Fruit fly (Drosophila melanogaster) whole organism, pupa: ENCODE results near the gene Sfp24Ba.

Experiments
- CG10348 ChIP-seq: fragments of 200-800 bp; sonication (Bioruptor generic); IDR thresholded peaks from 2 replicates; pipeline ENCODE4 v1.3.6; 2022; ENCODE audit warnings: missing biosample characterization, missing genetic modification characterization
- CG12605 ChIP-seq: fragments of 200-800 bp; sonication (Bioruptor generic); IDR thresholded peaks from 2 replicates; pipeline ENCODE4 v1.3.6; 2022; ENCODE audit warnings: missing biosample characterization, missing genetic modification characterization
- CG13204 ChIP-seq: fragments of 200-800 bp; sonication (Bioruptor generic); optimal IDR thresholded peaks from 2 replicates; lab custom pipeline; 2018; ENCODE audit warnings: missing biosample characterization, mild to moderate bottlenecking, missing genetic modification characterization, moderate library complexity
- CG14655 ChIP-seq: fragments of 200-800 bp; sonication (Bioruptor generic); optimal IDR thresholded peaks from 3 replicates; lab custom pipeline; 2017; ENCODE audit warnings: mild to moderate bottlenecking, missing biosample characterization, missing genetic modification reagents, missing genetic modification characterization
- CG15710 ChIP-seq: fragments of 200-800 bp; sonication (Bioruptor generic); optimal IDR thresholded peaks from 2 replicates; lab custom pipeline; 2018; ENCODE audit warnings: missing biosample characterization, mild to moderate bottlenecking, missing genetic modification characterization, moderate library complexity
- CG17806 ChIP-seq: fragments of 200-800 bp; sonication (Bioruptor generic); optimal IDR thresholded peaks from 2 replicates; lab custom pipeline; 2018; ENCODE audit warnings: missing biosample characterization, mild to moderate bottlenecking, missing genetic modification characterization, moderate library complexity
- CG32121 ChIP-seq: fragments of 200-800 bp; sonication (Bioruptor generic); IDR thresholded peaks from 2 replicates; pipeline ENCODE4 v1.3.6; 2022; ENCODE audit warnings: missing biosample characterization, missing genetic modification characterization
- CG34367 ChIP-seq: fragments of 200-800 bp; sonication (Bioruptor generic); optimal IDR thresholded peaks from 2 replicates; lab custom pipeline; 2018; ENCODE audit warnings: missing biosample characterization, mild to moderate bottlenecking, missing genetic modification characterization
- CG4496 ChIP-seq: fragments of 200-800 bp; sonication (Bioruptor generic); IDR thresholded peaks from 3 replicates; pipeline ENCODE4 v1.3.6; 2022; ENCODE audit warnings: missing biosample characterization, missing genetic modification characterization
- CG8159 ChIP-seq: fragments of 200-800 bp; sonication (Bioruptor generic); optimal IDR thresholded peaks from 3 replicates; lab custom pipeline; 2018; ENCODE audit warnings: missing biosample characterization, mild to moderate bottlenecking, missing genetic modification characterization, moderate library complexity
- CG8301 ChIP-seq: fragments of 200-800 bp; sonication (Bioruptor generic); optimal IDR thresholded peaks from 2 replicates; lab custom pipeline; 2018; ENCODE audit warnings: missing biosample characterization, mild to moderate bottlenecking, missing genetic modification characterization
- CG9948 ChIP-seq: fragments of 200-800 bp; sonication (Bioruptor generic); optimal IDR thresholded peaks from 2 replicates; lab custom pipeline; 2018; ENCODE audit warnings: missing biosample characterization, mild to moderate bottlenecking, missing genetic modification characterization, moderate library complexity
- D1 ChIP-seq: fragments of 200-800 bp; sonication (Bioruptor generic); optimal IDR thresholded peaks from 2 replicates; lab custom pipeline; 2018; ENCODE audit warnings: missing biosample characterization, mild to moderate bottlenecking, missing genetic modification characterization, moderate library complexity
- EcR ChIP-seq: fragments of 200-800 bp; sonication (Bioruptor generic); optimal IDR thresholded peaks from 3 replicates; lab custom pipeline; 2019; ENCODE audit warnings: missing biosample characterization, missing genetic modification characterization, mild to moderate bottlenecking, moderate library complexity, missing genetic modification reagents
- Ets98B ChIP-seq: fragments of 200-800 bp; sonication (Bioruptor generic); IDR thresholded peaks from 2 replicates; pipeline ENCODE4 v1.3.6; 2022; ENCODE audit warnings: missing biosample characterization, missing genetic modification characterization
- Pif1A ChIP-seq: fragments of 200-800 bp; sonication (Bioruptor generic); optimal IDR thresholded peaks from 3 replicates; lab custom pipeline; 2016; ENCODE audit warnings: missing biosample characterization, missing genetic modification characterization
- Pif1B ChIP-seq: fragments of 200-800 bp; sonication (Bioruptor generic); optimal IDR thresholded peaks from 3 replicates; lab custom pipeline; 2016; ENCODE audit warnings: missing biosample characterization, missing genetic modification characterization
- Snoo ChIP-seq: fragments of 200-800 bp; sonication (Bioruptor generic); optimal IDR thresholded peaks from 3 replicates; lab custom pipeline; 2017; ENCODE audit warnings: missing biosample characterization, mild to moderate bottlenecking, missing genetic modification characterization, inconsistent platforms
- fd96Ca ChIP-seq: fragments of 200-800 bp; sonication (Bioruptor generic); IDR thresholded peaks from 3 replicates; pipeline ENCODE4 v1.3.6; 2022; ENCODE audit warnings: missing biosample characterization, missing genetic modification characterization
- gl ChIP-seq: fragments of 200-800 bp; sonication (Bioruptor generic); optimal IDR thresholded peaks from 2 replicates; lab custom pipeline; 2018; ENCODE audit warnings: missing biosample characterization, mild to moderate bottlenecking, missing genetic modification characterization
- rn ChIP-seq: fragments of 200-800 bp; sonication (Bioruptor generic); IDR thresholded peaks from 2 replicates; pipeline ENCODE4 v1.3.6; 2022; ENCODE audit warnings: missing biosample characterization, missing genetic modification characterization

Sfp24Ba gene

DNA sequence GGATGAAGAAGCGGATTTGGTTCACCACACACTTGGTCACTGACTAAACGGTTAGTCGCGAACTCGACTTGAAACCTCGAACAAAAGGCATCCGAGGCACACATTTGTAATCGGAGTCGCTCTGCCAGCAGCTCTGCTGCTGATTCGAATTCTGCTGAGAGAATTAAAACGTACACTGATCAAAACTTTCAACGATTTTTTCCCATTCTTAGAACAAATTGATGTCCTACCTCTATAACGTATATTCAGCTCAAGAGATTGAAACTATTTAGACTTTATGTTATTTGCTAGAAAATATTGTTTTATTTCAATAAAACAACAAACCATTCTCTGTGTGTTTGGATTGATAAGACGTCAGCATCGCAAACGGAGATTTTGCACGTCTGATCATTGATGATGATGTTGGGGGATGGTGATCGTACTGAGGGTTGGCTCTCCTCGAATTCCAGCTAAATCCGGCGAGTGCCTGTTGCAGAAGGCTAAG, 37.1 kb upstream of the Sfp24Ba start, which contains the start of gene CG31778:
Gene CG31778, minus strand, starts transcription at position 51 of the 484 bp plus-strand sequence.
- peak; percentile 80 for TF ChIP-seq CG15710
- peak; percentile 74 for TF ChIP-seq CG34367
- TF ChIP-seq CG8301: peak; percentile 70
- peak; percentile 15 for TF ChIP-seq CG13204
- peak; percentile 58 for TF ChIP-seq Pif1B (GFP tag; lab: Kevin White, UChicago)
- TF ChIP-seq EcR: no peak
- peak; percentile 81 for TF ChIP-seq CG17806
- TF ChIP-seq CG8159: peak; percentile 77
- peak; percentile 58 for TF ChIP-seq CG12605
- peak; percentile 87 for TF ChIP-seq CG4496 (GFP tag; lab: Robert Waterston, UW)
- peak; percentile 45 for TF ChIP-seq gl (tag; lab: Kevin White, UChicago)
- peak; percentile 56 for TF ChIP-seq Pif1A (GFP tag; lab: Kevin White, UChicago)
- TF ChIP-seq Snoo: peak; percentile 79
- peak; percentile 60 for TF ChIP-seq CG9948 (tag; lab: Kevin White, UChicago)
- TF ChIP-seq rn (GFP tag; lab: Robert Waterston, UW): peak; percentile 36; the same call in 1 of the 2 replicates
- peak; percentile 73 for TF ChIP-seq CG14655 (GFP tag; lab: Kevin White, UChicago)
- TF ChIP-seq CG10348 (GFP tag; lab: Robert Waterston, UW): no peak
- TF ChIP-seq fd96Ca (GFP tag; lab: Robert Waterston, UW): peak; percentile 69
- TF ChIP-seq Ets98B: peak; percentile 84
- TF ChIP-seq D1: no peak
- peak; percentile 76 for TF ChIP-seq CG32121 (GFP tag; lab: Robert Waterston, UW)

dm6 chr2L:3703260-3703659, 34.9 kb upstream of the Sfp24Ba start, which contains the start of gene CG2816:
TSS of gene CG2816 (plus strand) at chr2L:3703659.
- TF ChIP-seq CG15710 (no peak), CG17806 (peak; percentile 69), Ets98B (peak; percentile 96), rn (GFP tag; lab: Robert Waterston, UW) (peak; percentile 91), CG34367 (peak; percentile 47), CG14655 (GFP tag; lab: Kevin White, UChicago) (peak; percentile 89), EcR (no peak), CG12605 (peak; percentile 91), CG9948 (tag; lab: Kevin White, UChicago) (no peak), Snoo (peak; percentile 72), CG8159 (no peak), Pif1B (GFP tag; lab: Kevin White, UChicago) (peak; percentile 81), CG8301 (peak; percentile 85), gl (tag; lab: Kevin White, UChicago) (no peak), Pif1A (GFP tag; lab: Kevin White, UChicago) (peak; percentile 82), fd96Ca (GFP tag; lab: Robert Waterston, UW) (peak; percentile 97), D1 (no peak), CG13204 (no peak), CG32121 (GFP tag; lab: Robert Waterston, UW) (peak; percentile 96), CG4496 (GFP tag; lab: Robert Waterston, UW) (peak; percentile 96), CG10348 (GFP tag; lab: Robert Waterston, UW) (peak; percentile 90)

dm6 chr2L:3701526-3701925, 33.2 kb upstream of the Sfp24Ba start, which contains the start of gene CG43145:
TSS of gene CG43145 (plus strand) at chr2L:3701826.
- TF ChIP-seq gl (tag; lab: Kevin White, UChicago) (no peak), CG4496 (GFP tag; lab: Robert Waterston, UW) (no peak), CG8159 (no peak), CG34367 (no peak), rn (GFP tag; lab: Robert Waterston, UW) (no peak), CG10348 (GFP tag; lab: Robert Waterston, UW) (no peak), Snoo (no peak), CG9948 (tag; lab: Kevin White, UChicago) (no peak), CG32121 (GFP tag; lab: Robert Waterston, UW) (no peak), D1 (no peak), EcR (no peak), CG13204 (no peak), Ets98B (no peak), CG14655 (GFP tag; lab: Kevin White, UChicago) (no peak), CG8301 (no peak), Pif1A (GFP tag; lab: Kevin White, UChicago) (no peak), Pif1B (GFP tag; lab: Kevin White, UChicago) (no peak), CG12605 (no peak)

dm6 chr2L:3700990-3701389, 32.6 kb upstream of the Sfp24Ba start, which contains the start of gene CG42467:
TSS of gene CG42467 (plus strand) at chr2L:3701290.
- no peak for TF ChIP-seq CG32121 (GFP tag; lab: Robert Waterston, UW)

dm6 chr2L:3700374-3700773, 32.0 kb upstream of the Sfp24Ba start, which contains the start of gene Sfp24C1:
TSS of gene Sfp24C1 (plus strand) at chr2L:3700674.
- no peak for TF ChIP-seq CG15710
- TF ChIP-seq Snoo: no peak
- no peak for TF ChIP-seq CG12605
- TF ChIP-seq D1: no peak
- no peak for TF ChIP-seq CG13204
- no peak for TF ChIP-seq CG8159
- TF ChIP-seq CG10348 (GFP tag; lab: Robert Waterston, UW): no peak
- TF ChIP-seq Ets98B: no peak
- no peak for TF ChIP-seq gl (tag; lab: Kevin White, UChicago)
- TF ChIP-seq Pif1A (GFP tag; lab: Kevin White, UChicago): no peak
- TF ChIP-seq rn (GFP tag; lab: Robert Waterston, UW): no peak
- no peak for TF ChIP-seq CG14655 (GFP tag; lab: Kevin White, UChicago)
- no peak for TF ChIP-seq CG32121 (GFP tag; lab: Robert Waterston, UW)
- TF ChIP-seq Pif1B (GFP tag; lab: Kevin White, UChicago): no peak
- no peak for TF ChIP-seq CG8301
- TF ChIP-seq CG4496 (GFP tag; lab: Robert Waterston, UW): no peak

DNA sequence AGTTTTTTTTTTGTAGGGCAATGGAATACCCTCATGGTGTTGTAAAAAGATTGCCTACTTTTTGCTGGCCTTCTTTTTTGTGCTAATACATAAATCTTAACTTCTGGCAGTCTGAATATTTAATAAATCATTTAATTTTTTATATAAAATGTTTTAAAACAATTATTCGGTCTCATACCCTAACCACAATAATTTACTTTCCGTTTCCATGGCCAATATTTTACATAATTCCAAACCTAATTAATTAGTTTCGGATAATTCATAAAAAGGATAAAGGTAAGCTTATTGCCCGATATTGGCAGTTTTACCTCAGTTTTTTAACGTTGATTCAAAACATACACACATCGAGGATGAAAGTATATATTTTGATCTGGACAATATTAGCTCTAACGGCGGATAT, 31.5 kb upstream of the Sfp24Ba start, which contains the start of gene CG42465:
Gene CG42465, plus strand, starts transcription at position 301 of the 400 bp plus-strand sequence.
- TF ChIP-seq EcR (no peak), rn (GFP tag; lab: Robert Waterston, UW) (no peak), D1 (no peak), Ets98B (no peak), CG4496 (GFP tag; lab: Robert Waterston, UW) (no peak), gl (tag; lab: Kevin White, UChicago) (no peak), CG14655 (GFP tag; lab: Kevin White, UChicago) (no peak), Pif1A (GFP tag; lab: Kevin White, UChicago) (no peak), CG9948 (tag; lab: Kevin White, UChicago) (no peak), CG8159 (no peak), CG10348 (GFP tag; lab: Robert Waterston, UW) (no peak), Pif1B (GFP tag; lab: Kevin White, UChicago) (no peak), fd96Ca (GFP tag; lab: Robert Waterston, UW) (no peak), CG32121 (GFP tag; lab: Robert Waterston, UW) (no peak)
